Worm (Caenorhabditis elegans): ENCODE data around the gene C51E3.10.

The C51E3.10 gene

ce11 chrV:10152278-10152677, 8.7 kb downstream of the C51E3.10 start, which contains the start of gene srsx-28:
Gene srsx-28, plus strand, starts transcription at chrV:10152578.
- TF ChIP-seq mdl-1 (tag; optimal IDR thresholded peaks at IDR 0.05), result no peak
- no peak for TF ChIP-seq unc-130 (tag; optimal IDR thresholded peaks at IDR 0.05)
- TF ChIP-seq ceh-63 (GFP tag; optimal IDR thresholded peaks at IDR 0.05), result no peak
- TF ChIP-seq zip-4 (GFP tag; optimal IDR thresholded peaks at IDR 0.05), result no peak
- no peak for TF ChIP-seq ceh-88 (GFP tag; IDR thresholded peaks at IDR 0.05)
- no peak for TF ChIP-seq swsn-7 (tag; optimal IDR thresholded peaks at IDR 0.05)
- TF ChIP-seq fos-1 (tag; optimal IDR thresholded peaks at IDR 0.05), result no peak
- no peak for TF ChIP-seq unc-62 (GFP tag; optimal IDR thresholded peaks at IDR 0.05)
- TF ChIP-seq efl-1 (optimal IDR thresholded peaks at IDR 0.05), result no peak
- TF ChIP-seq efl-1 (GFP tag; optimal IDR thresholded peaks at IDR 0.05 in 1 of 2), result no peak
- no peak for TF ChIP-seq dsc-1 (tag; optimal IDR thresholded peaks at IDR 0.05)
- TF ChIP-seq mab-9 (GFP tag; IDR thresholded peaks at IDR 0.05), result no peak
- TF ChIP-seq elt-3 (tag; optimal IDR thresholded peaks at IDR 0.05), result no peak
- no peak for TF ChIP-seq fkh-10 (GFP tag; optimal IDR thresholded peaks at IDR 0.05)

- TF ChIP-seq efl-1 (optimal IDR thresholded peaks at IDR 0.05), result no peak
- TF ChIP-seq efl-1 (GFP tag; optimal IDR thresholded peaks at IDR 0.05 in 1 of 2), result no peak
- no peak for TF ChIP-seq nhr-47 (tag; optimal IDR thresholded peaks at IDR 0.05)
- TF ChIP-seq zip-4 (GFP tag; optimal IDR thresholded peaks at IDR 0.05), result no peak
- no peak for TF ChIP-seq nhr-77 (tag; optimal IDR thresholded peaks at IDR 0.05)
- no peak for TF ChIP-seq nhr-85 (tag)
Observed at ce11 chrV:10149728-10150127, 11.2 kb downstream of the C51E3.10 start, which contains the start of gene srsx-27. Gene srsx-27, plus strand, starts transcription at chrV:10150028.

ce11 chrV:10148352-10148751, 12.6 kb downstream of the C51E3.10 start, which contains the start of gene srsx-26:
Gene srsx-26, plus strand, starts transcription at chrV:10148652.
- TF ChIP-seq ceh-90 (tag; optimal IDR thresholded peaks at IDR 0.05) (peak; percentile 14), fkh-8 (tag; optimal IDR thresholded peaks at IDR 0.05) (peak; percentile 56), sup-37 (GFP tag; optimal IDR thresholded peaks at IDR 0.05) (no peak), nhr-12 (tag; optimal IDR thresholded peaks at IDR 0.05) (no peak), ceh-8 (GFP tag; optimal IDR thresholded peaks at IDR 0.05) (peak; percentile 51), unc-98 (GFP tag; IDR thresholded peaks at IDR 0.05) (no peak), nhr-47 (tag; optimal IDR thresholded peaks at IDR 0.05) (peak; percentile 37), nhr-71 (tag; optimal IDR thresholded peaks at IDR 0.05) (peak; percentile 30), ceh-88 (GFP tag; IDR thresholded peaks at IDR 0.05) (no peak)

ce11 chrV:10146787-10147186, 14.1 kb downstream of the C51E3.10 start:
- TF ChIP-seq F16B12.6 (tag; optimal IDR thresholded peaks at IDR 0.05) (no peak), mab-9 (GFP tag; IDR thresholded peaks at IDR 0.05) (no peak), nhr-28 (tag; optimal IDR thresholded peaks at IDR 0.05) (no peak), blmp-1 (tag; optimal IDR thresholded peaks at IDR 0.05) (no peak), tbx-2 (tag; optimal IDR thresholded peaks at IDR 0.05) (no peak), nhr-76 (tag; optimal IDR thresholded peaks at IDR 0.05) (no peak), lin-39 (tag; optimal IDR thresholded peaks at IDR 0.05) (no peak), grh-1 (GFP tag; IDR thresholded peaks at IDR 0.05) (no peak), nhr-71 (tag; optimal IDR thresholded peaks at IDR 0.05) (peak; percentile 71), nhr-19 (GFP tag; conservative IDR thresholded peaks at IDR 0.05) (peak; percentile 31; the same call in 1 of the 2 replicates), zip-4 (GFP tag; optimal IDR thresholded peaks at IDR 0.05) (no peak), fos-1 (tag; optimal IDR thresholded peaks at IDR 0.05) (no peak), egl-27 (tag; optimal IDR thresholded peaks at IDR 0.05) (no peak), nhr-90 (tag; optimal IDR thresholded peaks at IDR 0.05; ENCODE audit: poor library complexity) (no peak), elt-3 (tag; optimal IDR thresholded peaks at IDR 0.05) (no peak), unc-130 (tag; optimal IDR thresholded peaks at IDR 0.05) (peak; percentile 38), nhr-11 (tag; optimal IDR thresholded peaks at IDR 0.05) (no peak), fkh-10 (GFP tag; optimal IDR thresholded peaks at IDR 0.05) (no peak), jun-1 (tag; optimal IDR thresholded peaks at IDR 0.05) (no peak), nhr-85 (tag) (no peak), snpc-4 (tag; optimal IDR thresholded peaks at IDR 0.05) (no peak), nhr-84 (tag; optimal IDR thresholded peaks at IDR 0.05) (no peak), snu-23 (GFP tag; optimal IDR thresholded peaks at IDR 0.05) (peak; percentile 9), unc-86 (tag; optimal IDR thresholded peaks at IDR 0.05) (no peak), swsn-7 (tag; optimal IDR thresholded peaks at IDR 0.05) (peak; percentile 8), mef-2 (tag; optimal IDR thresholded peaks at IDR 0.05) (no peak), ceh-8 (GFP tag; optimal IDR thresholded peaks at IDR 0.05) (no peak), pqm-1 (tag; optimal IDR thresholded peaks at IDR 0.05) (no peak), mdl-1 (tag; optimal IDR thresholded peaks at IDR 0.05) (no peak), dsc-1 (tag; optimal IDR thresholded peaks at IDR 0.05) (no peak), lin-14 (GFP tag; optimal IDR thresholded peaks at IDR 0.05) (peak; percentile 64), ceh-63 (GFP tag; optimal IDR thresholded peaks at IDR 0.05) (no peak), ceh-88 (GFP tag; IDR thresholded peaks at IDR 0.05) (no peak), vab-15 (tag; optimal IDR thresholded peaks at IDR 0.05) (no peak), ztf-4 (tag; optimal IDR thresholded peaks at IDR 0.05) (peak; percentile 15), nhr-20 (tag; optimal IDR thresholded peaks at IDR 0.05) (peak; percentile 14)
